Fruit fly (Drosophila melanogaster): ENCODE measurements around the gene Gale.

- no peak for TF ChIP-seq Dll (optimal IDR thresholded peaks at IDR 0.05)
- no peak for TF ChIP-seq usp (GFP tag; optimal IDR thresholded peaks at IDR 0.05)
- no peak for TF ChIP-seq EcR (GFP tag; optimal IDR thresholded peaks at IDR 0.05)
- TF ChIP-seq psq (optimal IDR thresholded peaks at IDR 0.05): no peak
- no peak for TF ChIP-seq CG8478 (optimal IDR thresholded peaks at IDR 0.05)
These were observed 45.8 kb upstream of the Gale start for dm6 chr3L:602531-602930.

Measured in whole organism.